Worm (Caenorhabditis elegans): ENCODE data around the gene tatn-1.

- TF ChIP-seq him-1 (tag; optimal IDR thresholded peaks at IDR 0.05) (no peak), dao-5 (tag; optimal IDR thresholded peaks at IDR 0.05) (no peak)
These were observed 19.9 kb downstream of the tatn-1 start, which contains the start of gene atf-4 for ce11 chrX:14810718-14811117.

All from whole organism, L4/young adult.